Fruit fly (Drosophila melanogaster): ENCODE data around the gene Ibf1.

The Ibf1 gene

DNA sequence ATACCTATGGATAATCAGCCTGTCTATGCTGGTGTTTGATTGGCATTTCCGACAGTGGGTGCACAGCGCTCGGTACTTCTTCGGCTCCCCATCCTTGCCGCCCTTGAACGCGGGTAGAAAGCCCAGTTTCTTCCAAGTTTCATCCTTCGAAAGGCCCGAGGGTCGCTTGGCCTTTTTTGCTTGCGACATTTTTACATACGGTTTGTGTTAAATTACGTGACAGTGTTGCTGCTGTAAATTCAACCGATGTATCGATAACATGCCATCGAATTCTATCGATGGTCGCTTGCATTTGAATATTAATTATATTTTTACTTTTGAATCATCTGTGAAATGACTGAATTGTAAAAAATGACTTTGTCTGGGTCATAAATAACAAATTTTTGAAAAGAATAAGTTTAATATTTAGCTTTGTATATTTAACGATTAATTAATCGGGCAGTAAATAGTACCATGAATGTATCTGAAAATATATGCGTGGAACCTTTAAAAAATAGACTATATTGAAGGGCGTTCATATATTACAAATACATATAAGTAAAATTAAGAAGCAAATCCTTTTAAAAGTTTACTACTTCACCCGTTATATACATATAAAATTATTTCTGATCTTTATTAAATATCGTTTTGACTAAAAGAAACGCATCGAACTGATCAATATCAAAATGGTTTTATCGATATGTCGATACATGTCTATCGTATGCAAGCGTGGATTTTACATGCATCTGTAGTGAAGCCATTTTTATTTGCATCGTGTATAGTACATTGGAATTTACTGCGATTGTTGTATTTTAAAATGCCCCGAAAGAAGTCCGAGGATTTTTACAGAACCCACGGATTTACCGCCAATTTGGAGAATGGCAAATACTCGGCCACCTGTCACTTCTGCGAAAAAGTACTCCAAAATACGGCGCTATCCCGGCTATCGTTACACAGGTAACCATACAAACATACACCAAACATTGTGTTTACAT is at the start of gene Ibf1, which contains the start of gene Ibf2 (continued):
- TF ChIP-seq cad (GFP tag; optimal IDR thresholded peaks at IDR 0.05) = no peak
- TF ChIP-seq Mad (GFP tag; optimal IDR thresholded peaks at IDR 0.05) = no peak
- no peak for TF ChIP-seq Aef1 (GFP tag; IDR thresholded peaks at IDR 0.05)
- peak; percentile 13 for TF ChIP-seq nmo (GFP tag; optimal IDR thresholded peaks at IDR 0.05)
- TF ChIP-seq CG32772 (GFP tag; IDR thresholded peaks at IDR 0.05) = no peak
- no peak for TF ChIP-seq CG12236 (GFP tag; optimal IDR thresholded peaks at IDR 0.05)
- peak; percentile 80; the same call in 2 of the 3 replicates for TF ChIP-seq Opbp (GFP tag; IDR thresholded peaks at IDR 0.05; ENCODE audit: partially characterized antibody)
- TF ChIP-seq dimm (GFP tag; IDR thresholded peaks at IDR 0.05) = no peak
- no peak for TF ChIP-seq tgo (GFP tag; IDR thresholded peaks at IDR 0.05)
- peak; percentile 22 for TF ChIP-seq Med (GFP tag)
- no peak for TF ChIP-seq Deaf1 (tag; optimal IDR thresholded peaks at IDR 0.05)
- TF ChIP-seq zen2 (GFP tag; IDR thresholded peaks at IDR 0.05; ENCODE audit: partially characterized antibody) = peak; percentile 45; the same call in 2 of the 3 replicates
- no peak for TF ChIP-seq Hand (GFP tag; optimal IDR thresholded peaks at IDR 0.05)
- no peak for TF ChIP-seq Kr (GFP tag; optimal IDR thresholded peaks at IDR 0.05)
- TF ChIP-seq slbo (GFP tag; IDR thresholded peaks at IDR 0.05) = no peak
- TF ChIP-seq sr (GFP tag; IDR thresholded peaks at IDR 0.05) = no peak
- TF ChIP-seq pb (GFP tag; optimal IDR thresholded peaks at IDR 0.05) = no peak
- no peak for TF ChIP-seq H2.0 (GFP tag; IDR thresholded peaks at IDR 0.05)
- no peak for TF ChIP-seq CHES-1-like (GFP tag; optimal IDR thresholded peaks at IDR 0.05)
- no peak for TF ChIP-seq CG10274 (GFP tag; optimal IDR thresholded peaks at IDR 0.05)
- TF ChIP-seq CG10147 (GFP tag; optimal IDR thresholded peaks at IDR 0.05) = no peak
- TF ChIP-seq Gug (GFP tag; IDR thresholded peaks at IDR 0.05) = no peak
- TF ChIP-seq vfl (GFP tag; optimal IDR thresholded peaks at IDR 0.05) = no peak
- no peak for TF ChIP-seq ken (GFP tag; IDR thresholded peaks at IDR 0.05)
- TF ChIP-seq CG2120 (GFP tag; optimal IDR thresholded peaks at IDR 0.05) = no peak
- TF ChIP-seq cwo (GFP tag; optimal IDR thresholded peaks at IDR 0.05) = no peak
- no peak for TF ChIP-seq CG10321 (GFP tag; IDR thresholded peaks at IDR 0.05)
- no peak for TF ChIP-seq CG11560 (tag; IDR thresholded peaks at IDR 0.05)
- no peak for TF ChIP-seq Hmx (GFP tag; optimal IDR thresholded peaks at IDR 0.05)
- peak; percentile 81 for TF ChIP-seq mld (GFP tag; IDR thresholded peaks at IDR 0.05; ENCODE audit: partially characterized antibody)
- no peak for TF ChIP-seq dm (GFP tag; optimal IDR thresholded peaks at IDR 0.05)
- no peak for TF ChIP-seq slou (GFP tag; optimal IDR thresholded peaks at IDR 0.05)
- no peak for TF ChIP-seq luna (GFP tag; optimal IDR thresholded peaks at IDR 0.05)
- TF ChIP-seq CG17361 (GFP tag; IDR thresholded peaks at IDR 0.05) = 0 out of 3 replicates have a peak, but pooled peaks have one; percentile 28
- TF ChIP-seq CG8359 (GFP tag; optimal IDR thresholded peaks at IDR 0.05; ENCODE audit: borderline replicate concordance) = no peak
- TF ChIP-seq NK7.1 (GFP tag; optimal IDR thresholded peaks at IDR 0.05) = no peak
- TF ChIP-seq CG12219 (GFP tag; optimal IDR thresholded peaks at IDR 0.05) = no peak
- TF ChIP-seq CG2116 (GFP tag; optimal IDR thresholded peaks at IDR 0.05) = peak; percentile 97
- TF ChIP-seq amos (GFP tag; IDR thresholded peaks at IDR 0.05; ENCODE audit: partially characterized antibody) = peak; percentile 87
- peak; percentile 55; the same call in 2 of the 3 replicates for TF ChIP-seq row (GFP tag; IDR thresholded peaks at IDR 0.05)
- TF ChIP-seq CG4854 (GFP tag; optimal IDR thresholded peaks at IDR 0.05) = no peak
- TF ChIP-seq sisA (GFP tag; IDR thresholded peaks at IDR 0.05) = no peak
- TF ChIP-seq CG4820 (GFP tag; optimal IDR thresholded peaks at IDR 0.05) = no peak
- no peak for TF ChIP-seq CG6175 (GFP tag; IDR thresholded peaks at IDR 0.05)
- no peak for TF ChIP-seq CG6683 (GFP tag; optimal IDR thresholded peaks at IDR 0.05)
- no peak for TF ChIP-seq ERR (GFP tag; optimal IDR thresholded peaks at IDR 0.05)
- TF ChIP-seq CG17612 (GFP tag; IDR thresholded peaks at IDR 0.05) = no peak
- no peak for TF ChIP-seq jing (GFP tag; optimal IDR thresholded peaks at IDR 0.05)
- TF ChIP-seq tx (GFP tag; optimal IDR thresholded peaks at IDR 0.05) = no peak
- no peak for TF ChIP-seq CG11085 (GFP tag; IDR thresholded peaks at IDR 0.05)
